Worm (Caenorhabditis elegans): ENCODE data around the gene gcc-2.

Gene gcc-2

ce11 chrIII:9770590-9770989, 8.6 kb upstream of the gcc-2 start:
- TF ChIP-seq elt-2 (tag; optimal IDR thresholded peaks at IDR 0.05) (no peak), ttx-3 (tag; optimal IDR thresholded peaks at IDR 0.05) (no peak), C38D4.7 (GFP tag; optimal IDR thresholded peaks at IDR 0.05) (no peak), ref-2 (tag; optimal IDR thresholded peaks at IDR 0.05) (no peak), hlh-13 (GFP tag; optimal IDR thresholded peaks at IDR 0.05) (no peak), dmd-4 (tag; optimal IDR thresholded peaks at IDR 0.05; ENCODE audit: borderline replicate concordance) (no peak), rnt-1 (tag; optimal IDR thresholded peaks at IDR 0.05) (no peak), ceh-24 (tag; optimal IDR thresholded peaks at IDR 0.05) (no peak), lin-11 (tag; optimal IDR thresholded peaks at IDR 0.05) (no peak), pag-3 (tag; optimal IDR thresholded peaks at IDR 0.05; ENCODE audit: borderline replicate concordance) (no peak), ahr-1 (tag; optimal IDR thresholded peaks at IDR 0.05) (no peak), pat-9 (tag; optimal IDR thresholded peaks at IDR 0.05) (no peak)

- TF ChIP-seq zip-5 (tag; optimal IDR thresholded peaks at IDR 0.05), result no peak
- TF ChIP-seq fkh-6 (tag; optimal IDR thresholded peaks at IDR 0.05), result no peak
- TF ChIP-seq elt-2 (tag; optimal IDR thresholded peaks at IDR 0.05), result no peak
- TF ChIP-seq pros-1 (tag; optimal IDR thresholded peaks at IDR 0.05), result no peak
- no peak for TF ChIP-seq elt-4 (tag; optimal IDR thresholded peaks at IDR 0.05)
Measured at ce11 chrIII:9768023-9768422, 6.1 kb upstream of the gcc-2 start.

- TF ChIP-seq K09A11.1 (tag; optimal IDR thresholded peaks at IDR 0.05; ENCODE audit: insufficient read depth), result no peak
- no peak for TF ChIP-seq sdc-2 (tag; optimal IDR thresholded peaks at IDR 0.05)
- TF ChIP-seq ceh-48 (tag; optimal IDR thresholded peaks at IDR 0.05), result no peak
- no peak for TF ChIP-seq elt-4 (tag; optimal IDR thresholded peaks at IDR 0.05)
- peak; percentile 37 for TF ChIP-seq mec-3 (tag; optimal IDR thresholded peaks at IDR 0.05; ENCODE audit: borderline replicate concordance)
- TF ChIP-seq odd-2 (tag; optimal IDR thresholded peaks at IDR 0.05), result no peak
- TF ChIP-seq che-1 (tag; optimal IDR thresholded peaks at IDR 0.05), result no peak
- TF ChIP-seq pha-4 (tag; optimal IDR thresholded peaks at IDR 0.05), result no peak
- TF ChIP-seq ref-2 (tag; optimal IDR thresholded peaks at IDR 0.05), result peak; percentile 43
Measured at ce11 chrIII:9767095-9767494, 5.2 kb upstream of the gcc-2 start.

ce11 chrIII:9766175-9766574, 4.2 kb upstream of the gcc-2 start, which contains the start of gene cbp-1:
TSS of gene cbp-1 (plus strand) at chrIII:9766509.
- TF ChIP-seq fkh-6 (tag; optimal IDR thresholded peaks at IDR 0.05), result no peak
- TF ChIP-seq C08G9.2 (tag; optimal IDR thresholded peaks at IDR 0.05), result no peak
- no peak for TF ChIP-seq sox-4 (tag; optimal IDR thresholded peaks at IDR 0.05)
- TF ChIP-seq pha-2 (tag; optimal IDR thresholded peaks at IDR 0.05), result no peak
- TF ChIP-seq ceh-31 (tag; optimal IDR thresholded peaks at IDR 0.05), result peak; percentile 41
- no peak for TF ChIP-seq lim-6 (tag; optimal IDR thresholded peaks at IDR 0.05)
- TF ChIP-seq K02D7.2 (tag; optimal IDR thresholded peaks at IDR 0.05), result no peak
- peak; percentile 13 for TF ChIP-seq pax-1 (tag; optimal IDR thresholded peaks at IDR 0.05)
- TF ChIP-seq nhr-11 (tag; optimal IDR thresholded peaks at IDR 0.05), result no peak
- TF ChIP-seq gmeb-2 (tag; optimal IDR thresholded peaks at IDR 0.05), result no peak
- TF ChIP-seq ama-1 (optimal IDR thresholded peaks at IDR 0.05), result no peak
- no peak for TF ChIP-seq rnt-1 (tag; optimal IDR thresholded peaks at IDR 0.05)
- no peak for TF ChIP-seq tbx-7 (tag; optimal IDR thresholded peaks at IDR 0.05)
- no peak for TF ChIP-seq ztf-16 (tag; optimal IDR thresholded peaks at IDR 0.05)
- peak; percentile 57 for TF ChIP-seq nfya-1 (tag; optimal IDR thresholded peaks at IDR 0.05)
- no peak for TF ChIP-seq ceh-45 (GFP tag; IDR thresholded peaks at IDR 0.05)
- no peak for TF ChIP-seq che-1 (tag; optimal IDR thresholded peaks at IDR 0.05)
- TF ChIP-seq dve-1 (tag; optimal IDR thresholded peaks at IDR 0.05), result no peak
- no peak for TF ChIP-seq dmd-4 (tag; optimal IDR thresholded peaks at IDR 0.05; ENCODE audit: borderline replicate concordance)
- TF ChIP-seq unc-55 (GFP tag; optimal IDR thresholded peaks at IDR 0.05), result peak; percentile 32
- TF ChIP-seq ceh-6 (GFP tag; optimal IDR thresholded peaks at IDR 0.05), result no peak
- no peak for TF ChIP-seq hlh-15 (tag; optimal IDR thresholded peaks at IDR 0.05)
- peak; percentile 86 for TF ChIP-seq ceh-48 (tag; optimal IDR thresholded peaks at IDR 0.05)
- no peak for TF ChIP-seq npax-4 (tag; optimal IDR thresholded peaks at IDR 0.05)
- TF ChIP-seq ceh-22 (tag; optimal IDR thresholded peaks at IDR 0.05), result no peak
- TF ChIP-seq sox-2 (GFP tag; IDR thresholded peaks at IDR 0.05), result no peak
- no peak for TF ChIP-seq eyg-1 (tag; optimal IDR thresholded peaks at IDR 0.05)
